Worm (Caenorhabditis elegans) whole organism, mixed stage, embryonic: Measurements from ENCODE around the gene nxf-1.

Experiments used
- bed-3 ChIP-seq: fragments of 200-800 bp; sonication (Bioruptor generic); optimal IDR thresholded peaks from 3 replicates; lab custom pipeline; 2018; ENCODE audit warnings: mild to moderate bottlenecking, missing genetic modification characterization, moderate library complexity, missing compliant biosample characterization
- blmp-1 ChIP-seq: fragments of 150-350 bp; optimal IDR thresholded peaks from 2 replicates; lab custom pipeline; 2014; ENCODE audit warnings: missing biosample characterization, missing genetic modification characterization

DNA sequence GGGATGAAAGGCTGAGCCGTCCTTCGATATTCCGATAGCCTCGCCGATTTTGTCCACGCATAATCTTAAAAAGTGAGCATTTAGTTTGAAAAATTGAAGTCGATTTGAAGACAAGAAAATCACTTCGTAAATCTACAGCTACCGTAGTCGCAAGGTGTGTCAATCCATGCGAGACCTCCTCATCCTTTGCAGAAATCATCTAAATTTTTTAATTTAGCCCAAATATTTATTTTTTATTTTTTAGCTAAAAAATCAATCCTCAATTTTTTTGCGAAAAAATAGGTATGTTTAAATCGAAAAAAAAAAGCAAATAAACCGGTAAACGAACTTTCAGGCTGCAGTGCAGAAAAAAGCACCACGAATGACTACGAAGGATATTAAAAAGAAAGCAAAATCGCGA lies 2.9 kb upstream of the nxf-1 start, which contains the start of the genes nxf-2 and set-31:
- no peak for TF ChIP-seq blmp-1 (tag; lab: Kevin White, UChicago)
- no peak for TF ChIP-seq bed-3
